Worm (Caenorhabditis elegans) whole organism, L4 larva: ENCODE data around the gene his-17.

Experiments used
- Y75B8A.6 ChIP-seq: fragments of 200-800 bp; sonication (Bioruptor generic); IDR thresholded peaks from 2 replicates; pipeline ENCODE4 v1.3.6; 2022; ENCODE audit warnings: missing genetic modification reagents, missing genetic modification characterization, missing compliant biosample characterization
- ZK337.2 ChIP-seq: fragments of 200-800 bp; sonication (Bioruptor generic); IDR thresholded peaks from 2 replicates; pipeline ENCODE4 v1.3.6; 2022; ENCODE audit warnings: missing genetic modification reagents, missing genetic modification characterization, missing compliant biosample characterization
- aha-1 ChIP-seq: fragments of 150-350 bp; peaks from one replicate; lab custom pipeline; 2014; ENCODE audit warnings: missing biosample characterization, missing genetic modification characterization
- ama-1 ChIP-seq: fragments of 150-350 bp; optimal IDR thresholded peaks from 2 replicates; lab custom pipeline; 2014; ENCODE audit warnings: inconsistent platforms, mixed read lengths
- ceh-20 ChIP-seq: fragments of 200-800 bp; sonication (Bioruptor generic); IDR thresholded peaks from 2 replicates; pipeline ENCODE4 v1.3.6; 2022; ENCODE audit warnings: missing genetic modification reagents, missing genetic modification characterization, missing compliant biosample characterization
- ceh-62 ChIP-seq: sonication (generic microtip); optimal IDR thresholded peaks from 2 replicates; lab custom pipeline; 2017; ENCODE audit warnings: missing biosample characterization, missing genetic modification characterization
- ces-1 ChIP-seq: fragments of 150-350 bp; sonication (generic microtip); optimal IDR thresholded peaks from 4 replicates; lab custom pipeline; 2014; ENCODE audit warnings: missing biosample characterization, missing genetic modification reagents, missing genetic modification characterization
- cey-2 ChIP-seq: sonication (generic microtip); optimal IDR thresholded peaks from 3 replicates; lab custom pipeline; 2017; ENCODE audit warnings: missing genetic modification characterization, mild to moderate bottlenecking, missing compliant biosample characterization, antibody characterized with exemption, borderline replicate concordance; ENCODE audit not compliant: insufficient read depth
- dmd-6 ChIP-seq: fragments of 200-800 bp; sonication (Bioruptor generic); IDR thresholded peaks from 2 replicates; pipeline ENCODE4 v1.3.6; 2022; ENCODE audit warnings: missing genetic modification reagents, missing genetic modification characterization, missing compliant biosample characterization
- dmd-8 ChIP-seq: fragments of 200-800 bp; sonication (Bioruptor generic); IDR thresholded peaks from 2 replicates; pipeline ENCODE4 v1.3.6; 2022; ENCODE audit warnings: missing genetic modification characterization, missing compliant biosample characterization
- dve-1 ChIP-seq: sonication (generic microtip); optimal IDR thresholded peaks from 2 replicates; lab custom pipeline; 2017; ENCODE audit warnings: antibody characterized with exemption, mild to moderate bottlenecking, missing genetic modification characterization, missing compliant biosample characterization; ENCODE audit not compliant: insufficient read depth
- fkh-10 ChIP-seq: fragments of 150-350 bp; optimal IDR thresholded peaks from 2 replicates; lab custom pipeline; 2014; ENCODE audit warnings: missing biosample characterization, missing genetic modification reagents, missing genetic modification characterization
- gei-8 ChIP-seq: fragments of 200-800 bp; sonication (Bioruptor generic); optimal IDR thresholded peaks from 2 replicates; lab custom pipeline; 2018; ENCODE audit warnings: mild to moderate bottlenecking, missing genetic modification characterization, missing compliant biosample characterization
- hlh-11 ChIP-seq: fragments of 200-800 bp; sonication (Bioruptor generic); optimal IDR thresholded peaks from 2 replicates; lab custom pipeline; 2018; ENCODE audit warnings: mild to moderate bottlenecking, missing genetic modification characterization, missing compliant biosample characterization
- hmg-1.1 ChIP-seq: fragments of 200-800 bp; sonication (Bioruptor generic); IDR thresholded peaks from 2 replicates; pipeline ENCODE4 v1.3.6; 2022; ENCODE audit warnings: missing genetic modification reagents, missing genetic modification characterization, missing compliant biosample characterization
- lim-7 ChIP-seq: fragments of 200-800 bp; sonication (Bioruptor generic); IDR thresholded peaks from 2 replicates; pipeline ENCODE4 v1.3.6; 2022; ENCODE audit warnings: missing genetic modification characterization, missing compliant biosample characterization
- lin-15B ChIP-seq: fragments of 150-350 bp; sonication (generic microtip); optimal IDR thresholded peaks from 3 replicates; lab custom pipeline; 2014; ENCODE audit warnings: missing biosample characterization, missing genetic modification characterization
- lir-3 ChIP-seq: sonication (generic microtip); optimal IDR thresholded peaks from 2 replicates; lab custom pipeline; 2016; ENCODE audit warnings: mild to moderate bottlenecking, missing genetic modification characterization, missing compliant biosample characterization
- lsy-2 ChIP-seq, 2 experiments: fragments of 150-350 bp in 1 of 2; sonication (generic microtip) in 1 of 2; optimal IDR thresholded peaks; 2 replicates each; lab custom pipeline; 2014 to 2017; ENCODE audit warnings: missing biosample characterization in 2 of 2, missing genetic modification characterization in 2 of 2
- madf-5 ChIP-seq, 2 experiments: fragments of 200-800 bp; sonication (Bioruptor generic); IDR thresholded peaks; 2 replicates each; pipeline ENCODE4 v1.3.6; 2022; ENCODE audit warnings: missing compliant biosample characterization in 2 of 2, missing genetic modification characterization in 2 of 2
- madf-9 ChIP-seq: fragments of 200-800 bp; sonication (Bioruptor generic); conservative IDR thresholded peaks from 2 replicates; pipeline ENCODE4 v1.3.6; 2022; ENCODE audit warnings: missing genetic modification reagents, missing genetic modification characterization, missing compliant biosample characterization
- mdl-1 ChIP-seq, 2 experiments: fragments of 150-350 bp in 1 of 2; sonication (generic microtip) in 1 of 2; optimal IDR thresholded peaks; 2 replicates each; lab custom pipeline; 2014 to 2017; ENCODE audit warnings: missing biosample characterization in 2 of 2, missing genetic modification characterization in 2 of 2
- mxl-3 ChIP-seq: fragments of 200-800 bp; sonication (Bioruptor generic); optimal IDR thresholded peaks from 2 replicates; lab custom pipeline; 2018; ENCODE audit warnings: mild to moderate bottlenecking, missing genetic modification characterization, missing compliant biosample characterization
- nhr-10 ChIP-seq: fragments of 150-350 bp; optimal IDR thresholded peaks from 2 replicates; lab custom pipeline; 2014; ENCODE audit warnings: missing biosample characterization, missing genetic modification characterization
- nhr-11 ChIP-seq: fragments of 150-350 bp; optimal IDR thresholded peaks from 2 replicates; lab custom pipeline; 2014; ENCODE audit warnings: missing biosample characterization, missing genetic modification characterization
- nhr-111 ChIP-seq: fragments of 200-800 bp; sonication (Bioruptor generic); optimal IDR thresholded peaks from 2 replicates; lab custom pipeline; 2018; ENCODE audit warnings: mild to moderate bottlenecking, missing genetic modification characterization, missing compliant biosample characterization
- nhr-28 ChIP-seq: fragments of 150-350 bp; optimal IDR thresholded peaks from 2 replicates; lab custom pipeline; 2014; ENCODE audit warnings: missing biosample characterization, missing genetic modification characterization
- nhr-41 ChIP-seq: fragments of 200-800 bp; sonication (Bioruptor generic); IDR thresholded peaks from 2 replicates; pipeline ENCODE4 v1.3.6; 2022; ENCODE audit warnings: missing genetic modification reagents, missing genetic modification characterization, missing compliant biosample characterization
- nhr-76 ChIP-seq: fragments of 150-350 bp; optimal IDR thresholded peaks from 2 replicates; lab custom pipeline; 2014; ENCODE audit warnings: missing biosample characterization, missing genetic modification characterization
- pha-4 ChIP-seq, 2 experiments: fragments of 150-350 bp in 1 of 2; fragments of 200-800 bp in 1 of 2; sonication (Bioruptor generic) in 1 of 2; IDR thresholded peaks in 1 of 2; optimal IDR thresholded peaks in 1 of 2; 2 replicates each; pipeline versions ENCODE4 v1.3.6 to Lab custom; 2014 to 2022; ENCODE audit warnings: missing genetic modification characterization in 2 of 2, missing genetic modification reagents in 2 of 2, missing biosample characterization in 1 of 2, missing compliant biosample characterization in 1 of 2
- pqm-1 ChIP-seq: sonication (generic microtip); optimal IDR thresholded peaks from 2 replicates; lab custom pipeline; 2017; ENCODE audit warnings: missing biosample characterization, missing genetic modification characterization
- set-16 ChIP-seq: fragments of 200-800 bp; sonication (Bioruptor generic); IDR thresholded peaks from 2 replicates; pipeline ENCODE4 v1.3.6; 2022; ENCODE audit warnings: missing genetic modification reagents, missing genetic modification characterization, missing compliant biosample characterization
- snpc-1.2 ChIP-seq: fragments of 200-800 bp; sonication (Bioruptor generic); IDR thresholded peaks from 2 replicates; pipeline ENCODE4 v1.3.6; 2022; ENCODE audit warnings: missing genetic modification reagents, missing genetic modification characterization, missing compliant biosample characterization
- unc-130 ChIP-seq: sonication (generic microtip); optimal IDR thresholded peaks from 2 replicates; lab custom pipeline; 2016; ENCODE audit warnings: missing genetic modification reagents, missing genetic modification characterization, missing compliant biosample characterization
- unc-39 ChIP-seq: sonication (generic microtip); optimal IDR thresholded peaks from 2 replicates; lab custom pipeline; 2017; ENCODE audit warnings: missing biosample characterization, missing genetic modification characterization
- unc-62 ChIP-seq, 3 experiments: fragments of 150-350 bp in 1 of 3; sonication (generic microtip); optimal IDR thresholded peaks in 2 of 3; peaks in 1 of 3; 1 replicate in 1 of 3; 2 replicates in 2 of 3; lab custom pipeline; 2014 to 2017; ENCODE audit warnings: missing biosample characterization in 3 of 3, missing genetic modification characterization in 3 of 3, missing genetic modification reagents in 3 of 3, missing genotype in 1 of 3
- vab-7 ChIP-seq: fragments of 200-800 bp; sonication (Bioruptor generic); IDR thresholded peaks from 2 replicates; pipeline ENCODE4 v1.3.6; 2022; ENCODE audit warnings: missing genetic modification reagents, missing genetic modification characterization, missing compliant biosample characterization
- zfp-3 ChIP-seq: fragments of 200-800 bp; sonication (Bioruptor generic); conservative IDR thresholded peaks from 2 replicates; pipeline ENCODE4 v1.3.6; 2022; ENCODE audit warnings: missing genetic modification reagents, missing genetic modification characterization, missing compliant biosample characterization
- ztf-7 ChIP-seq: fragments of 150-350 bp; optimal IDR thresholded peaks from 2 replicates; lab custom pipeline; 2014; ENCODE audit warnings: missing biosample characterization, missing genetic modification characterization

his-17 gene

ce11 chrV:8938943-8939342 is 41.2 kb upstream of the his-17 start:
- TF ChIP-seq madf-5 (GFP tag; IDR thresholded peaks at IDR 0.05; lab: Robert Waterston, UW) (0 out of 4 replicates have a peak, but pooled peaks of 1 of the 2 experiments have one; percentile 37), lsy-2 (tag; optimal IDR thresholded peaks at IDR 0.05; lab: Kevin White, UChicago) (no peak), dmd-6 (GFP tag; lab: Robert Waterston, UW) (no peak), mxl-3 (no peak), nhr-111 (GFP tag; lab: Kevin White, UChicago) (no peak), nhr-10 (no peak), ceh-20 (GFP tag; lab: Robert Waterston, UW) (no peak), gei-8 (no peak), dmd-8 (GFP tag; lab: Robert Waterston, UW) (0 out of 2 replicates have a peak, but pooled peaks have one; percentile 57), nhr-41 (GFP tag; lab: Robert Waterston, UW) (no peak), nhr-11 (tag; lab: Kevin White, UChicago) (no peak), lim-7 (peak; percentile 35; the same call in 1 of the 2 replicates), unc-130 (GFP tag; lab: Kevin White, UChicago) (no peak), hmg-1.1 (no peak), ZK337.2 (GFP tag; lab: Robert Waterston, UW) (no peak), lir-3 (tag; lab: Kevin White, UChicago) (no peak), cey-2 (tag; lab: Kevin White, UChicago) (no peak), vab-7 (GFP tag; lab: Robert Waterston, UW) (peak; percentile 18; the same call in 1 of the 2 replicates), lin-15B (no peak), unc-62 (GFP tag; optimal IDR thresholded peaks at IDR 0.05 in 1 of 2; lab: Kevin White, UChicago) (peak in 1 of 2 experiments; percentile 12), unc-62 (tag; optimal IDR thresholded peaks at IDR 0.05; lab: Kevin White, UChicago) (no peak), nhr-76 (no peak), hlh-11 (tag; lab: Kevin White, UChicago) (no peak), ceh-62 (tag; lab: Kevin White, UChicago) (no peak)
- TF ChIP-seq, all 104 proteins: peak for 5

- TF ChIP-seq aha-1 (tag; lab: Kevin White, UChicago): peak; percentile 56
- no peak for TF ChIP-seq nhr-28 (tag; lab: Kevin White, UChicago)
- TF ChIP-seq madf-9 (GFP tag; lab: Robert Waterston, UW): 0 out of 2 replicates have a peak, but pooled peaks have one; percentile 5
- TF ChIP-seq unc-130 (GFP tag; lab: Kevin White, UChicago): no peak
Observed at ce11 chrV:8938445-8938844, 40.7 kb upstream of the his-17 start.

- 0 out of 2 replicates have a peak, but pooled peaks have one; percentile 16 for TF ChIP-seq snpc-1.2 (GFP tag; lab: Robert Waterston, UW)
- TF ChIP-seq ces-1 (GFP tag; lab: Kevin White, UChicago): no peak
- peak; percentile 24 for TF ChIP-seq aha-1 (tag; lab: Kevin White, UChicago)
- 0 out of 2 replicates have a peak, but pooled peaks have one; percentile 25 for TF ChIP-seq pha-4 (GFP tag; IDR thresholded peaks at IDR 0.05; lab: Robert Waterston, UW)
- no peak for TF ChIP-seq pha-4 (tag; optimal IDR thresholded peaks at IDR 0.05; lab: Kevin White, UChicago)
- no peak for TF ChIP-seq fkh-10 (GFP tag; lab: Kevin White, UChicago)
Observed at ce11 chrV:8937476-8938249, 39.9 kb upstream of the his-17 start.

ce11 chrV:8936791-8937475 is 39.1 kb upstream of the his-17 start:
- TF ChIP-seq fkh-10 (GFP tag; lab: Kevin White, UChicago): no peak
- no peak for TF ChIP-seq pha-4 (GFP tag; IDR thresholded peaks at IDR 0.05; lab: Robert Waterston, UW)
- TF ChIP-seq pha-4 (tag; optimal IDR thresholded peaks at IDR 0.05; lab: Kevin White, UChicago): no peak
- no peak for TF ChIP-seq lir-3 (tag; lab: Kevin White, UChicago)
- no peak for TF ChIP-seq unc-39 (tag; lab: Kevin White, UChicago)
- peak; percentile 8 for TF ChIP-seq ama-1 (lab: Kevin White, UChicago)
- TF ChIP-seq pqm-1: peak; percentile 81
- TF ChIP-seq dve-1 (tag; lab: Kevin White, UChicago): peak; percentile 26
- peak in 1 of 2 experiments; percentile 16 for TF ChIP-seq mdl-1 (tag; optimal IDR thresholded peaks at IDR 0.05; lab: Kevin White, UChicago)
- TF ChIP-seq lin-15B: no peak
- peak in 1 of 2 experiments; percentile 96 for TF ChIP-seq unc-62 (GFP tag; optimal IDR thresholded peaks at IDR 0.05 in 1 of 2; lab: Kevin White, UChicago)
- TF ChIP-seq unc-62 (tag; optimal IDR thresholded peaks at IDR 0.05; lab: Kevin White, UChicago): no peak
- no peak for TF ChIP-seq set-16 (GFP tag; lab: Robert Waterston, UW)
- peak; percentile 33 for TF ChIP-seq nhr-11 (tag; lab: Kevin White, UChicago)
- no peak for TF ChIP-seq hlh-11 (tag; lab: Kevin White, UChicago)
- TF ChIP-seq ztf-7: no peak
- no peak for TF ChIP-seq aha-1 (tag; lab: Kevin White, UChicago)
- TF ChIP-seq zfp-3: no peak
- peak; percentile 23 for TF ChIP-seq mxl-3
- TF ChIP-seq nhr-28 (tag; lab: Kevin White, UChicago): peak; percentile 10
- no peak for TF ChIP-seq Y75B8A.6 (GFP tag; lab: Robert Waterston, UW)
- TF ChIP-seq lsy-2 (tag; optimal IDR thresholded peaks at IDR 0.05; lab: Kevin White, UChicago): peak in 1 of 2 experiments; percentile 32
